Worm (Caenorhabditis elegans) whole organism, young adult: ENCODE results near the gene C41H7.9.

Source experiments
- F23B12.7 ChIP-seq: sonication (generic microtip); optimal IDR thresholded peaks from 2 replicates; lab custom pipeline; 2017; ENCODE audit warnings: missing genetic modification characterization, mild to moderate bottlenecking, missing compliant biosample characterization, antibody characterized with exemption, moderate library complexity; ENCODE audit not compliant: insufficient read depth
- F37B4.10 ChIP-seq: fragments of 200-800 bp; sonication (Bioruptor generic); IDR thresholded peaks from 2 replicates; pipeline ENCODE4 v1.3.6; 2022; ENCODE audit warnings: missing genetic modification characterization, missing compliant biosample characterization
- Y56A3A.18 ChIP-seq: fragments of 200-800 bp; sonication (Bioruptor generic); IDR thresholded peaks from 2 replicates; pipeline ENCODE4 v1.3.6; 2022; ENCODE audit warnings: missing genetic modification reagents, missing genetic modification characterization, missing compliant biosample characterization
- Y79H2A.3 ChIP-seq: fragments of 200-800 bp; sonication (Bioruptor generic); conservative IDR thresholded peaks from 2 replicates; pipeline ENCODE4 v1.3.6; 2022; ENCODE audit warnings: missing genetic modification reagents, missing genetic modification characterization, missing compliant biosample characterization
- Y95B8A.8 ChIP-seq: fragments of 200-800 bp; sonication (Bioruptor generic); IDR thresholded peaks from 2 replicates; pipeline ENCODE4 v1.3.6; 2022; ENCODE audit warnings: missing genetic modification reagents, missing genetic modification characterization, missing compliant biosample characterization
- ZK185.1 ChIP-seq: sonication (generic microtip); optimal IDR thresholded peaks from 2 replicates; lab custom pipeline; 2016; ENCODE audit warnings: mild to moderate bottlenecking, missing genetic modification characterization, missing compliant biosample characterization; ENCODE audit not compliant: poor library complexity, severe bottlenecking
- ama-1 ChIP-seq, 3 experiments: fragments of 150-350 bp in 1 of 3; sonication (generic microtip) in 2 of 3; optimal IDR thresholded peaks; 2 replicates each; lab custom pipeline; 2014 to 2018; ENCODE audit warnings: missing biosample characterization in 2 of 3, missing genetic modification characterization in 2 of 3, missing genetic modification reagents in 2 of 3
- aptf-3 ChIP-seq: fragments of 200-800 bp; sonication (Bioruptor generic); IDR thresholded peaks from 2 replicates; pipeline ENCODE4 v1.3.6; 2022; ENCODE audit warnings: missing genetic modification characterization, missing compliant biosample characterization
- athp-1 ChIP-seq: sonication (generic microtip); optimal IDR thresholded peaks from 2 replicates; lab custom pipeline; 2017; ENCODE audit warnings: mild to moderate bottlenecking, missing genetic modification characterization, missing compliant biosample characterization
- attf-3 ChIP-seq: fragments of 200-800 bp; sonication (Bioruptor generic); conservative IDR thresholded peaks from 2 replicates; pipeline ENCODE4 v1.3.6; 2022; ENCODE audit warnings: missing genetic modification reagents, missing genetic modification characterization, missing compliant biosample characterization
- attf-5 ChIP-seq: fragments of 200-800 bp; sonication (Bioruptor generic); optimal IDR thresholded peaks from 2 replicates; lab custom pipeline; 2018; ENCODE audit warnings: mild to moderate bottlenecking, missing genetic modification characterization, missing compliant biosample characterization
- attf-6 ChIP-seq: fragments of 200-800 bp; sonication (Bioruptor generic); IDR thresholded peaks from 2 replicates; pipeline ENCODE4 v1.3.6; 2022; ENCODE audit warnings: missing genetic modification reagents, missing genetic modification characterization, missing compliant biosample characterization
- cebp-1 ChIP-seq, 2 experiments: fragments of 200-800 bp in 1 of 2; sonication (Bioruptor generic) in 1 of 2; sonication (generic microtip) in 1 of 2; IDR thresholded peaks in 1 of 2; optimal IDR thresholded peaks in 1 of 2; 2 replicates each; pipeline versions ENCODE4 v1.3.6 to Lab custom; 2017 to 2022; ENCODE audit warnings: missing compliant biosample characterization in 2 of 2, missing genetic modification characterization in 2 of 2, mild to moderate bottlenecking in 1 of 2, missing genetic modification reagents in 1 of 2, moderate library complexity in 1 of 2
- ceh-40 ChIP-seq: fragments of 200-800 bp; sonication (Bioruptor generic); IDR thresholded peaks from 2 replicates; pipeline ENCODE4 v1.3.6; 2022; ENCODE audit warnings: missing genetic modification characterization, missing compliant biosample characterization
- ceh-58 ChIP-seq: fragments of 200-800 bp; sonication (Bioruptor generic); IDR thresholded peaks from 2 replicates; pipeline ENCODE4 v1.3.6; 2022; ENCODE audit warnings: missing genetic modification characterization, missing compliant biosample characterization
- chd-7 ChIP-seq: sonication (generic microtip); optimal IDR thresholded peaks from 2 replicates; lab custom pipeline; 2016; ENCODE audit warnings: mild to moderate bottlenecking, missing genetic modification characterization, moderate library complexity, missing compliant biosample characterization
- dpl-1 ChIP-seq: fragments of 150-350 bp; optimal IDR thresholded peaks from 2 replicates; lab custom pipeline; 2014; ENCODE audit warnings: missing biosample characterization, missing genetic modification reagents, missing genetic modification characterization
- efl-1 ChIP-seq: fragments of 150-350 bp; optimal IDR thresholded peaks from 2 replicates; lab custom pipeline; 2014; ENCODE audit warnings: missing biosample characterization, missing genetic modification reagents, missing genetic modification characterization
- gei-17 ChIP-seq: fragments of 200-800 bp; sonication (Bioruptor generic); optimal IDR thresholded peaks from 2 replicates; lab custom pipeline; 2018; ENCODE audit warnings: mild to moderate bottlenecking, missing genetic modification characterization, missing compliant biosample characterization
- hlh-12 ChIP-seq: sonication (generic microtip); optimal IDR thresholded peaks from 2 replicates; lab custom pipeline; 2016; ENCODE audit warnings: missing genetic modification characterization, missing compliant biosample characterization
- lag-1 ChIP-seq: fragments of 200-800 bp; sonication (Bioruptor generic); IDR thresholded peaks from 2 replicates; pipeline ENCODE4 v1.3.6; 2022; ENCODE audit warnings: missing genetic modification reagents, missing genetic modification characterization, missing compliant biosample characterization
- lin-40 ChIP-seq: sonication (generic microtip); optimal IDR thresholded peaks from 2 replicates; lab custom pipeline; 2016; ENCODE audit warnings: missing genetic modification characterization, mild to moderate bottlenecking, missing compliant biosample characterization, missing genotype, missing genetic modification reagents
- lin-54 ChIP-seq: fragments of 200-800 bp; sonication (Bioruptor generic); optimal IDR thresholded peaks from 2 replicates; lab custom pipeline; 2018; ENCODE audit warnings: mild to moderate bottlenecking, missing genetic modification characterization, missing compliant biosample characterization
- lir-1 ChIP-seq: fragments of 200-800 bp; sonication (Bioruptor generic); conservative IDR thresholded peaks from 2 replicates; pipeline ENCODE4 v1.3.6; 2022; ENCODE audit warnings: missing genetic modification reagents, missing genetic modification characterization, missing compliant biosample characterization
- lsy-27 ChIP-seq: sonication (generic microtip); optimal IDR thresholded peaks from 2 replicates; lab custom pipeline; 2017; ENCODE audit warnings: missing genetic modification characterization, mild to moderate bottlenecking, missing compliant biosample characterization, antibody characterized with exemption, missing genotype, borderline replicate concordance; ENCODE audit not compliant: insufficient read depth
- mcd-1 ChIP-seq: fragments of 200-800 bp; sonication (Bioruptor generic); IDR thresholded peaks from 2 replicates; pipeline ENCODE4 v1.3.6; 2022; ENCODE audit warnings: missing genetic modification reagents, missing genetic modification characterization, missing compliant biosample characterization
- mxl-1 ChIP-seq: sonication (generic microtip); optimal IDR thresholded peaks from 2 replicates; lab custom pipeline; 2016; ENCODE audit warnings: missing genetic modification characterization, missing compliant biosample characterization
- pha-4 ChIP-seq: fragments of 150-350 bp; sonication (generic microtip); optimal IDR thresholded peaks from 2 replicates; lab custom pipeline; 2014; ENCODE audit warnings: missing biosample characterization, missing genetic modification reagents, missing genetic modification characterization
- rpc-1 ChIP-seq, 2 experiments: fragments of 150-350 bp in 1 of 2; sonication (generic microtip) in 1 of 2; optimal IDR thresholded peaks; 2 replicates each; lab custom pipeline; 2014 to 2018; ENCODE audit warnings: missing biosample characterization in 1 of 2, missing genetic modification characterization in 1 of 2, missing genetic modification reagents in 1 of 2, missing genotype in 1 of 2
- sdz-38 ChIP-seq: sonication (generic microtip); optimal IDR thresholded peaks from 2 replicates; lab custom pipeline; 2016; ENCODE audit warnings: missing genotype, missing genetic modification characterization, missing compliant biosample characterization
- somi-1 ChIP-seq: fragments of 200-800 bp; sonication (Bioruptor generic); optimal IDR thresholded peaks from 2 replicates; lab custom pipeline; 2018; ENCODE audit warnings: mild to moderate bottlenecking, missing genetic modification characterization, missing compliant biosample characterization
- tbp1 ChIP-seq: fragments of 200-800 bp; sonication (Bioruptor generic); optimal IDR thresholded peaks from 2 replicates; lab custom pipeline; 2018; ENCODE audit warnings: mild to moderate bottlenecking, missing genetic modification characterization, missing compliant biosample characterization
- unc-130 ChIP-seq: sonication (generic microtip); optimal IDR thresholded peaks from 2 replicates; lab custom pipeline; 2016; ENCODE audit warnings: missing genetic modification reagents, missing genetic modification characterization, missing compliant biosample characterization
- zfh-2 ChIP-seq: fragments of 200-800 bp; sonication (Bioruptor generic); conservative IDR thresholded peaks from 2 replicates; pipeline ENCODE4 v1.3.6; 2022; ENCODE audit warnings: missing genetic modification reagents, missing genetic modification characterization, missing compliant biosample characterization
- ztf-18 ChIP-seq: sonication (generic microtip); optimal IDR thresholded peaks from 2 replicates; lab custom pipeline; 2016; ENCODE audit warnings: missing genotype, mild to moderate bottlenecking, missing genetic modification characterization, missing compliant biosample characterization
- ztf-26 ChIP-seq: sonication (generic microtip); optimal IDR thresholded peaks from 2 replicates; lab custom pipeline; 2017; ENCODE audit warnings: missing genetic modification characterization, missing compliant biosample characterization
- ztf-28 ChIP-seq: fragments of 200-800 bp; sonication (Bioruptor generic); IDR thresholded peaks from 2 replicates; pipeline ENCODE4 v1.3.6; 2022; ENCODE audit warnings: missing genetic modification reagents, missing genetic modification characterization, missing compliant biosample characterization

The C41H7.9 gene

ce11 chrII:3045422-3045821 lies 33.4 kb upstream of the C41H7.9 start:
- TF ChIP-seq attf-3: 0 out of 2 replicates have a peak, but pooled peaks have one; percentile 20
- no peak for TF ChIP-seq ceh-40 (GFP tag; lab: Robert Waterston, UW)
- no peak for TF ChIP-seq lin-54 (GFP tag; lab: Kevin White, UChicago)
- TF ChIP-seq lir-1 (GFP tag; lab: Robert Waterston, UW): no peak
- no peak for TF ChIP-seq athp-1 (tag; lab: Kevin White, UChicago)
- TF ChIP-seq zfh-2 (GFP tag; lab: Robert Waterston, UW): peak; percentile 85
- no peak for TF ChIP-seq somi-1 (GFP tag; lab: Kevin White, UChicago)

ce11 chrII:3044023-3044422 lies 32.0 kb upstream of the C41H7.9 start, which contains the start of gene sri-29:
Gene sri-29, plus strand, starts transcription at chrII:3044323.
- TF ChIP-seq ZK185.1 (tag; lab: Kevin White, UChicago) (no peak), F23B12.7 (no peak), dpl-1 (GFP tag; lab: Kevin White, UChicago) (no peak)

ce11 chrII:3043358-3043757 lies 31.3 kb upstream of the C41H7.9 start, which contains the start of gene B0454.8:
Gene B0454.8, minus strand, starts transcription at chrII:3043458.
- TF ChIP-seq lsy-27 (tag; lab: Kevin White, UChicago) (no peak), efl-1 (GFP tag; lab: Kevin White, UChicago) (no peak), hlh-12 (tag; lab: Kevin White, UChicago) (no peak), Y56A3A.18 (no peak), rpc-1 (optimal IDR thresholded peaks at IDR 0.05; lab: Kevin White, UChicago) (no peak), rpc-1 (tag; optimal IDR thresholded peaks at IDR 0.05; lab: Kevin White, UChicago) (no peak), ztf-28 (GFP tag; lab: Robert Waterston, UW) (no peak), dpl-1 (GFP tag; lab: Kevin White, UChicago) (no peak), mxl-1 (tag; lab: Kevin White, UChicago) (no peak)
- TF ChIP-seq, all 124 proteins: peak for 0

ce11 chrII:3038453-3038909 lies 26.4 kb upstream of the C41H7.9 start, which contains the start of the genes B0454.26 and B0454.5:
Gene B0454.26, minus strand, starts transcription at chrII:3038553.
Gene B0454.5, plus strand, starts transcription at chrII:3038859.
- 0 out of 2 replicates have a peak, but pooled peaks have one; percentile 50 for TF ChIP-seq F37B4.10 (GFP tag; lab: Robert Waterston, UW)
- TF ChIP-seq lag-1 (GFP tag; lab: Robert Waterston, UW): no peak
- no peak for TF ChIP-seq ztf-28 (GFP tag; lab: Robert Waterston, UW)
- TF ChIP-seq ztf-18 (tag; lab: Kevin White, UChicago): peak; percentile 28
- TF ChIP-seq, all 124 proteins: peak for 2

ce11 chrII:3036344-3036743 lies 24.3 kb upstream of the C41H7.9 start:
- no peak for TF ChIP-seq Y79H2A.3 (GFP tag; lab: Robert Waterston, UW)
- TF ChIP-seq hlh-12 (tag; lab: Kevin White, UChicago): no peak
- peak; percentile 80 for TF ChIP-seq ztf-26 (tag; lab: Kevin White, UChicago)
- no peak for TF ChIP-seq ama-1 (optimal IDR thresholded peaks at IDR 0.05; lab: Kevin White, UChicago)
- TF ChIP-seq ama-1 (GFP tag; optimal IDR thresholded peaks at IDR 0.05; lab: Kevin White, UChicago): no peak
- TF ChIP-seq attf-6 (GFP tag; lab: Robert Waterston, UW): no peak
- TF ChIP-seq mcd-1 (GFP tag; lab: Robert Waterston, UW): peak; percentile 41
- no peak for TF ChIP-seq sdz-38 (tag; lab: Kevin White, UChicago)
- peak; percentile 9 for TF ChIP-seq gei-17 (GFP tag; lab: Kevin White, UChicago)
- no peak for TF ChIP-seq tbp1 (GFP tag; lab: Kevin White, UChicago)
- peak; percentile 30 for TF ChIP-seq lin-40
- no peak for TF ChIP-seq cebp-1 (GFP tag; IDR thresholded peaks at IDR 0.05; lab: Robert Waterston, UW)
- TF ChIP-seq cebp-1 (tag; optimal IDR thresholded peaks at IDR 0.05; lab: Kevin White, UChicago): peak; percentile 9
- 0 out of 2 replicates have a peak, but pooled peaks have one; percentile 14 for TF ChIP-seq Y95B8A.8 (GFP tag; lab: Robert Waterston, UW)
- TF ChIP-seq chd-7 (tag; lab: Kevin White, UChicago): no peak
- no peak for TF ChIP-seq unc-130 (GFP tag; lab: Kevin White, UChicago)
- no peak for TF ChIP-seq aptf-3
- TF ChIP-seq pha-4: no peak
- no peak for TF ChIP-seq ceh-58
- TF ChIP-seq ztf-18 (tag; lab: Kevin White, UChicago): peak; percentile 89
- TF ChIP-seq attf-5: peak; percentile 5
